Fruit fly (Drosophila melanogaster) whole organism, embryonic: ENCODE results near the gene CG12773.

Experiments used
- ATbp ChIP-seq: fragments of 200-800 bp; sonication (Bioruptor generic); optimal IDR thresholded peaks from 2 replicates; lab custom pipeline; 2017; ENCODE audit warnings: missing biosample characterization, mild to moderate bottlenecking, missing genetic modification characterization, missing genetic modification reagents
- Ada2b ChIP-seq: fragments of 200-800 bp; sonication (Bioruptor generic); IDR thresholded peaks from 2 replicates; pipeline ENCODE4 v1.3.6; 2022; ENCODE audit warnings: missing biosample characterization, missing genetic modification characterization
- Asciz ChIP-seq: fragments of 200-800 bp; sonication (Bioruptor generic); optimal IDR thresholded peaks from 2 replicates; lab custom pipeline; 2017; ENCODE audit warnings: missing biosample characterization, mild to moderate bottlenecking, missing genetic modification characterization, missing genetic modification reagents
- Atf3 ChIP-seq: fragments of 200-800 bp; sonication (Bioruptor generic); optimal IDR thresholded peaks from 3 replicates; lab custom pipeline; 2016; ENCODE audit warnings: missing biosample characterization, missing genetic modification characterization
- Atf6 ChIP-seq: fragments of 200-800 bp; sonication (Bioruptor generic); IDR thresholded peaks from 2 replicates; pipeline ENCODE4 v1.3.6; 2022; ENCODE audit warnings: missing biosample characterization, missing genetic modification characterization
- CG10543 ChIP-seq: fragments of 200-800 bp; sonication (Bioruptor generic); optimal IDR thresholded peaks from 3 replicates; lab custom pipeline; 2017; ENCODE audit warnings: missing biosample characterization, mild to moderate bottlenecking, missing genetic modification characterization, moderate library complexity
- CG14860 ChIP-seq: fragments of 200-800 bp; sonication (Bioruptor generic); IDR thresholded peaks from 3 replicates; pipeline ENCODE4 v1.3.6; 2022; ENCODE audit warnings: missing biosample characterization, missing genetic modification characterization; ENCODE audit not compliant: partially characterized antibody
- CG1602 ChIP-seq: fragments of 200-800 bp; sonication (Bioruptor generic); optimal IDR thresholded peaks from 3 replicates; lab custom pipeline; 2016; ENCODE audit warnings: missing biosample characterization, missing genetic modification characterization
- CG18599 ChIP-seq: fragments of 200-800 bp; sonication (Bioruptor generic); optimal IDR thresholded peaks from 3 replicates; lab custom pipeline; 2017; ENCODE audit warnings: missing biosample characterization, missing genetic modification characterization, mild to moderate bottlenecking, moderate library complexity, missing genetic modification reagents
- CG18619 ChIP-seq: fragments of 200-800 bp; sonication (Bioruptor generic); optimal IDR thresholded peaks from 3 replicates; lab custom pipeline; 2017; ENCODE audit warnings: missing biosample characterization, mild to moderate bottlenecking, missing genetic modification characterization
- CG31388 ChIP-seq: fragments of 200-800 bp; sonication (Bioruptor generic); optimal IDR thresholded peaks from 2 replicates; lab custom pipeline; 2016; ENCODE audit warnings: missing biosample characterization, missing genetic modification characterization
- CG4404 ChIP-seq: fragments of 200-800 bp; sonication (Bioruptor generic); IDR thresholded peaks from 2 replicates; pipeline ENCODE4 v1.3.6; 2022; ENCODE audit warnings: missing biosample characterization, missing genetic modification characterization
- CG4617 ChIP-seq: fragments of 200-800 bp; sonication (Bioruptor generic); optimal IDR thresholded peaks from 3 replicates; lab custom pipeline; 2016; ENCODE audit warnings: missing biosample characterization, missing genetic modification characterization, borderline replicate concordance
- CG5953 ChIP-seq: fragments of 200-800 bp; sonication (Bioruptor generic); IDR thresholded peaks from 2 replicates; pipeline ENCODE4 v1.3.6; 2022; ENCODE audit warnings: missing biosample characterization, missing genetic modification characterization
- CG7372 ChIP-seq: fragments of 200-800 bp; sonication (Bioruptor generic); IDR thresholded peaks from 2 replicates; pipeline ENCODE4 v1.3.6; 2022; ENCODE audit warnings: missing biosample characterization, missing genetic modification characterization
- CG7963 ChIP-seq: fragments of 200-800 bp; sonication (Bioruptor generic); IDR thresholded peaks from 3 replicates; pipeline ENCODE4 v1.3.6; 2022; ENCODE audit warnings: missing biosample characterization, missing genetic modification characterization; ENCODE audit not compliant: partially characterized antibody
- CG8924 ChIP-seq: fragments of 200-800 bp; optimal IDR thresholded peaks from 3 replicates; lab custom pipeline; 2019; ENCODE audit warnings: missing biosample characterization, mild to moderate bottlenecking, missing genetic modification characterization, moderate library complexity
- CG9932 ChIP-seq: fragments of 200-800 bp; sonication (Bioruptor generic); IDR thresholded peaks from 2 replicates; pipeline ENCODE4 v1.3.6; 2022; ENCODE audit warnings: missing biosample characterization, missing genetic modification characterization
- CHES-1-like ChIP-seq: fragments of 200-800 bp; sonication (Bioruptor generic); optimal IDR thresholded peaks from 2 replicates; lab custom pipeline; 2016; ENCODE audit warnings: missing biosample characterization, missing genetic modification characterization
- CoRest ChIP-seq: fragments of 200-800 bp; sonication (Bioruptor generic); optimal IDR thresholded peaks from 3 replicates; lab custom pipeline; 2018; ENCODE audit warnings: missing biosample characterization, mild to moderate bottlenecking, missing genetic modification characterization, moderate library complexity
- Deaf1 ChIP-seq: fragments of 200-800 bp; optimal IDR thresholded peaks from 3 replicates; lab custom pipeline; 2019; ENCODE audit warnings: missing biosample characterization, mild to moderate bottlenecking, missing genetic modification characterization, moderate library complexity
- Dek ChIP-seq: fragments of 200-800 bp; sonication (Bioruptor generic); optimal IDR thresholded peaks from 3 replicates; lab custom pipeline; 2019; ENCODE audit warnings: missing biosample characterization, mild to moderate bottlenecking, missing genetic modification characterization, moderate library complexity
- Elba2 ChIP-seq: fragments of 200-800 bp; sonication (Bioruptor generic); optimal IDR thresholded peaks from 3 replicates; lab custom pipeline; 2016; ENCODE audit warnings: missing biosample characterization, missing genetic modification characterization
- H2.0 ChIP-seq: fragments of 200-800 bp; sonication (Bioruptor generic); IDR thresholded peaks from 2 replicates; pipeline ENCODE4 v1.3.6; 2022; ENCODE audit warnings: missing biosample characterization, missing genetic modification characterization
- HLH3B ChIP-seq: fragments of 200-800 bp; sonication (Bioruptor generic); IDR thresholded peaks from 2 replicates; pipeline ENCODE4 v1.3.6; 2022; ENCODE audit warnings: missing biosample characterization, missing genetic modification characterization
- Hmr ChIP-seq: fragments of 200-800 bp; sonication (Bioruptor generic); optimal IDR thresholded peaks from 3 replicates; lab custom pipeline; 2017; ENCODE audit warnings: mild to moderate bottlenecking, missing biosample characterization, missing genetic modification reagents, missing genetic modification characterization
- MBD-R2 ChIP-seq: fragments of 200-800 bp; sonication (Bioruptor generic); IDR thresholded peaks from 2 replicates; pipeline ENCODE4 v1.3.6; 2022; ENCODE audit warnings: missing biosample characterization, missing genetic modification characterization
- Meics ChIP-seq: fragments of 200-800 bp; sonication (Bioruptor generic); optimal IDR thresholded peaks from 2 replicates; lab custom pipeline; 2017; ENCODE audit warnings: missing biosample characterization, mild to moderate bottlenecking, missing genetic modification characterization
- NC2β ChIP-seq: fragments of 200-800 bp; sonication (Bioruptor generic); optimal IDR thresholded peaks from 2 replicates; lab custom pipeline; 2016; ENCODE audit warnings: missing biosample characterization, missing genetic modification characterization
- Opbp ChIP-seq: fragments of 200-800 bp; sonication (Bioruptor generic); IDR thresholded peaks from 3 replicates; pipeline ENCODE4 v1.3.6; 2022; ENCODE audit warnings: missing biosample characterization, missing genetic modification characterization; ENCODE audit not compliant: partially characterized antibody
- amos ChIP-seq: fragments of 200-800 bp; sonication (Bioruptor generic); IDR thresholded peaks from 2 replicates; pipeline ENCODE4 v1.3.6; 2022; ENCODE audit warnings: missing biosample characterization, missing genetic modification characterization; ENCODE audit not compliant: partially characterized antibody
- ato ChIP-seq: fragments of 200-800 bp; sonication (Bioruptor generic); IDR thresholded peaks from 2 replicates; pipeline ENCODE4 v1.3.6; 2022; ENCODE audit warnings: missing biosample characterization, missing genetic modification characterization; ENCODE audit not compliant: partially characterized antibody
- bab2 ChIP-seq: fragments of 200-800 bp; sonication (Bioruptor generic); optimal IDR thresholded peaks from 2 replicates; lab custom pipeline; 2016; ENCODE audit warnings: missing biosample characterization, missing genetic modification characterization
- cg ChIP-seq: fragments of 200-800 bp; sonication (Bioruptor generic); optimal IDR thresholded peaks from 3 replicates; lab custom pipeline; 2019; ENCODE audit warnings: missing biosample characterization, mild to moderate bottlenecking, missing genetic modification characterization, moderate library complexity
- chm ChIP-seq: fragments of 200-800 bp; sonication (Bioruptor generic); IDR thresholded peaks from 2 replicates; pipeline ENCODE4 v1.3.6; 2022; ENCODE audit warnings: missing biosample characterization, missing genetic modification characterization
- crc ChIP-seq: fragments of 200-800 bp; sonication (Bioruptor generic); optimal IDR thresholded peaks from 2 replicates; lab custom pipeline; 2016; ENCODE audit warnings: missing biosample characterization, missing genetic modification characterization
- dm ChIP-seq: fragments of 200-800 bp; sonication (Bioruptor generic); optimal IDR thresholded peaks from 3 replicates; lab custom pipeline; 2016; ENCODE audit warnings: missing biosample characterization, missing genetic modification characterization
- ewg ChIP-seq: fragments of 200-800 bp; sonication (Bioruptor generic); optimal IDR thresholded peaks from 3 replicates; lab custom pipeline; 2017; ENCODE audit warnings: mild to moderate bottlenecking, missing biosample characterization, missing genetic modification reagents, missing genetic modification characterization
- fd102C ChIP-seq: fragments of 200-800 bp; sonication (Bioruptor generic); optimal IDR thresholded peaks from 2 replicates; lab custom pipeline; 2018; ENCODE audit warnings: missing biosample characterization, mild to moderate bottlenecking, missing genetic modification characterization, moderate library complexity
- fu2 ChIP-seq: fragments of 200-800 bp; sonication (Bioruptor generic); optimal IDR thresholded peaks from 2 replicates; lab custom pipeline; 2016; ENCODE audit warnings: missing biosample characterization, missing genetic modification characterization
- hth ChIP-seq: fragments of >200 bp; optimal IDR thresholded peaks from 2 replicates; lab custom pipeline; 2017; ENCODE audit warnings: inconsistent platforms
- jing ChIP-seq: fragments of 200-800 bp; sonication (Bioruptor generic); optimal IDR thresholded peaks from 2 replicates; lab custom pipeline; 2018; ENCODE audit warnings: missing biosample characterization, mild to moderate bottlenecking, missing genetic modification characterization
- ken ChIP-seq: fragments of 200-800 bp; sonication (Bioruptor generic); IDR thresholded peaks from 3 replicates; pipeline ENCODE4 v1.3.6; 2022; ENCODE audit warnings: missing biosample characterization, missing genetic modification characterization
- nau ChIP-seq: fragments of 200-800 bp; sonication (Bioruptor generic); optimal IDR thresholded peaks from 3 replicates; lab custom pipeline; 2017; ENCODE audit warnings: missing biosample characterization, mild to moderate bottlenecking, missing genetic modification characterization, missing genetic modification reagents
- phol ChIP-seq: fragments of 200-800 bp; sonication (Bioruptor generic); optimal IDR thresholded peaks from 3 replicates; lab custom pipeline; 2018; ENCODE audit warnings: missing biosample characterization, mild to moderate bottlenecking, missing genetic modification characterization, moderate library complexity
- pros ChIP-seq: fragments of 200-800 bp; sonication (Bioruptor generic); optimal IDR thresholded peaks from 3 replicates; lab custom pipeline; 2019; ENCODE audit warnings: missing biosample characterization, mild to moderate bottlenecking, missing genetic modification characterization, moderate library complexity
- schlank ChIP-seq: fragments of 200-800 bp; sonication (Bioruptor generic); optimal IDR thresholded peaks from 2 replicates; lab custom pipeline; 2018; ENCODE audit warnings: missing biosample characterization, mild to moderate bottlenecking, missing genetic modification characterization
- seq ChIP-seq: fragments of 200-800 bp; sonication (Bioruptor generic); IDR thresholded peaks from 2 replicates; pipeline ENCODE4 v1.3.6; 2022; ENCODE audit warnings: missing biosample characterization, missing genetic modification characterization
- shn ChIP-seq: fragments of 200-800 bp; sonication (Bioruptor generic); optimal IDR thresholded peaks from 3 replicates; lab custom pipeline; 2016; ENCODE audit warnings: missing biosample characterization, missing genetic modification characterization
- z ChIP-seq: fragments of 200-800 bp; sonication (Bioruptor generic); IDR thresholded peaks from 3 replicates; pipeline ENCODE4 v1.3.6; 2022; ENCODE audit warnings: missing biosample characterization, missing genetic modification characterization
- zfh1 ChIP-seq: fragments of 200-800 bp; sonication (Bioruptor generic); IDR thresholded peaks from 3 replicates; pipeline ENCODE4 v1.3.6; 2022; ENCODE audit warnings: missing biosample characterization, missing genetic modification characterization

The CG12773 gene

DNA sequence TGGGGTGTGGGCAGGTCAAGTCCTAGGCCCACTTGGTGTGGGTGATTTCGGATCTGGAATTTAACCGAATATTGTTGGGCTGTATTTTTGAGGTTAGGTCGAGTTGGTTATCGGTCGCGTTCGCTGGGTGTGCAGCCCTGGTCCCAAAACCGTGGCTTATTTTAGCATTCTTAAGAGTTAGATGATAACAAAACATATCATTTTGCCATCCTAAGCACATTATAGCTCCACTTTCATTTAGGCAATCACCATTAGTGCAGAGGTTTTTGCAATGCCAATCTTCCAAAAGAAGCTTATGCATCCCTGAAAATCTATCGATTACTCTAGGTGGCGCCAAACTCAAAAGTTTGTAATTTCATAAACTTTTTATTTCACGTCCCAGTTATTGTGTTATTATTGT, 4.5 kb downstream of the CG12773 start, which contains the start of gene MTPAP (continued):
- TF ChIP-seq chm (GFP tag; lab: Robert Waterston, UW): no peak
- no peak for TF ChIP-seq zfh1
- TF ChIP-seq NC2β (GFP tag; lab: Kevin White, UChicago): peak; percentile 43
- peak; percentile 28; the same call in 1 of the 3 replicates for TF ChIP-seq CG7963
- TF ChIP-seq seq (GFP tag; lab: Robert Waterston, UW): no peak
- TF ChIP-seq Deaf1 (tag; lab: Kevin White, UChicago): no peak
- TF ChIP-seq bab2 (GFP tag; lab: Kevin White, UChicago): no peak
- TF ChIP-seq HLH3B (GFP tag; lab: Robert Waterston, UW): no peak
- no peak for TF ChIP-seq Meics
- TF ChIP-seq ato (GFP tag; lab: Robert Waterston, UW): no peak; the same call in 1 of the 2 replicates
- TF ChIP-seq ATbp: no peak
- TF ChIP-seq MBD-R2 (GFP tag; lab: Robert Waterston, UW): peak; percentile 72
- TF ChIP-seq Hmr: no peak
- TF ChIP-seq Atf6 (GFP tag; lab: Robert Waterston, UW): peak; percentile 29; the same call in 1 of the 2 replicates
- TF ChIP-seq crc (GFP tag; lab: Kevin White, UChicago): no peak
- TF ChIP-seq CG14860 (GFP tag; lab: Robert Waterston, UW): peak; percentile 78
- no peak for TF ChIP-seq cg
- TF ChIP-seq nau: no peak
- peak; percentile 49; the same call in 1 of the 2 replicates for TF ChIP-seq amos (GFP tag; lab: Robert Waterston, UW)
- no peak for TF ChIP-seq CG7372 (GFP tag; lab: Robert Waterston, UW)
- no peak for TF ChIP-seq Ada2b (GFP tag; lab: Robert Waterston, UW)
- TF ChIP-seq shn (GFP tag; lab: Kevin White, UChicago): no peak
- TF ChIP-seq schlank (tag; lab: Kevin White, UChicago): no peak
- peak; percentile 46 for TF ChIP-seq CoRest (tag; lab: Kevin White, UChicago)
- TF ChIP-seq CG4617 (GFP tag; lab: Kevin White, UChicago): peak; percentile 51
- no peak for TF ChIP-seq CG31388 (GFP tag; lab: Kevin White, UChicago)
- no peak for TF ChIP-seq pros (GFP tag; lab: Kevin White, UChicago)
- no peak for TF ChIP-seq CG1602 (GFP tag; lab: Kevin White, UChicago)
- no peak for TF ChIP-seq CG8924 (tag; lab: Kevin White, UChicago)
- no peak for TF ChIP-seq CG4404 (GFP tag; lab: Robert Waterston, UW)
- TF ChIP-seq CG18619 (GFP tag; lab: Kevin White, UChicago): no peak
- TF ChIP-seq phol (tag; lab: Kevin White, UChicago): peak; percentile 44
- TF ChIP-seq CG5953 (GFP tag; lab: Robert Waterston, UW): no peak
- no peak for TF ChIP-seq hth
- no peak for TF ChIP-seq Asciz (GFP tag; lab: Kevin White, UChicago)
- no peak for TF ChIP-seq fu2 (GFP tag; lab: Kevin White, UChicago)
- TF ChIP-seq fd102C (GFP tag; lab: Kevin White, UChicago): no peak
- TF ChIP-seq ewg (GFP tag; lab: Kevin White, UChicago): no peak
- no peak for TF ChIP-seq jing (GFP tag; lab: Kevin White, UChicago)
- TF ChIP-seq CG9932: no peak
- TF ChIP-seq Atf3 (GFP tag; lab: Kevin White, UChicago): no peak
- no peak for TF ChIP-seq ken
- no peak for TF ChIP-seq CG10543 (GFP tag; lab: Kevin White, UChicago)
- no peak for TF ChIP-seq z (GFP tag; lab: Robert Waterston, UW)
- no peak for TF ChIP-seq Elba2
- no peak for TF ChIP-seq Dek (tag; lab: Kevin White, UChicago)
- TF ChIP-seq CHES-1-like: peak; percentile 35
- no peak for TF ChIP-seq CG18599 (GFP tag; lab: Kevin White, UChicago)
- no peak for TF ChIP-seq H2.0 (GFP tag; lab: Robert Waterston, UW)
- TF ChIP-seq dm (GFP tag; lab: Kevin White, UChicago): peak; percentile 71
- peak; percentile 61; the same call in 1 of the 3 replicates for TF ChIP-seq Opbp (GFP tag; lab: Robert Waterston, UW)
